Fruit fly (Drosophila melanogaster) whole organism, adult: ENCODE data around the gene CG43333.
A peak's percentile ranks its signal among the peaks of the same experiment; 100 is the strongest.

Experiments used
- CG14711 ChIP-seq: fragments of 200-800 bp; sonication (Bioruptor generic); optimal IDR thresholded peaks from 2 replicates; lab custom pipeline; 2018; ENCODE audit warnings: missing biosample characterization, mild to moderate bottlenecking, missing genetic modification characterization, moderate library complexity
- CG5204 ChIP-seq: fragments of 200-800 bp; sonication (Bioruptor generic); optimal IDR thresholded peaks from 2 replicates; lab custom pipeline; 2016; ENCODE audit warnings: missing biosample characterization, missing genetic modification characterization
- CG7045 ChIP-seq: fragments of 200-800 bp; sonication (Bioruptor generic); optimal IDR thresholded peaks from 2 replicates; lab custom pipeline; 2017; ENCODE audit warnings: missing biosample characterization, mild to moderate bottlenecking, missing genetic modification characterization
- CG7101 ChIP-seq: fragments of 200-800 bp; sonication (Bioruptor generic); optimal IDR thresholded peaks from 2 replicates; lab custom pipeline; 2018; ENCODE audit warnings: missing biosample characterization, mild to moderate bottlenecking, missing genetic modification characterization, moderate library complexity
- Mnt ChIP-seq: fragments of 200-800 bp; sonication (Bioruptor generic); optimal IDR thresholded peaks from 2 replicates; lab custom pipeline; 2016; ENCODE audit warnings: missing biosample characterization, mild to moderate bottlenecking, missing genetic modification characterization
- cnc ChIP-seq, 2 experiments: fragments of >200 bp; optimal IDR thresholded peaks; 2 replicates each; lab custom pipeline; 2017
- kay ChIP-seq: fragments of 200-800 bp; sonication (Bioruptor generic); peaks from one replicate; lab custom pipeline; 2016; ENCODE audit warnings: missing biosample characterization, missing genetic modification characterization, borderline replicate concordance
- ovo ChIP-seq: fragments of 200-800 bp; sonication (Bioruptor generic); optimal IDR thresholded peaks from 2 replicates; lab custom pipeline; 2016; ENCODE audit warnings: missing biosample characterization, missing genetic modification characterization
- pad ChIP-seq: fragments of 200-800 bp; sonication (Bioruptor generic); optimal IDR thresholded peaks from 3 replicates; lab custom pipeline; 2017; ENCODE audit warnings: missing biosample characterization, missing genetic modification characterization, mild to moderate bottlenecking, moderate library complexity, missing genetic modification reagents
- toe ChIP-seq: fragments of 200-800 bp; sonication (Bioruptor generic); optimal IDR thresholded peaks from 2 replicates; lab custom pipeline; 2016; ENCODE audit warnings: missing biosample characterization, missing genetic modification characterization

DNA sequence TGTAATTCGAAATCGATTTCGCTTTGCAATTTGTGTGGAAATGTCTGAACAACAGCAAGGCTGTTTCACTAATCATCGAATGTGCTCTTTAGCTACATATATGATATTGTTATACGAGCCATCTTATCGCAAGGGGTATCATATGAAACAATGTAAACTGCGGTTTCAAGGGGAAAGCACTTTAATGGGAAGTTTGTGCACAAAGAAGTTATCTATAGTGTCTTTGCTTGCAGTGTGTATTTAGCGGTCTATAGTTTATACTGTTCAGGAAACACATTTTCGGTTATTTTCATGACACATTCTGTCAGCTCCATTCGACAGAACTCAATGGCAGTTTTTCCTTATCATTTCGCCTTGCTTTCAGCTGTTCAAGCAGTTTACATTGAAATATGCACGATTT is 40.7 kb upstream of the CG43333 start:
- TF ChIP-seq ovo (GFP tag; lab: Kevin White, UChicago) (peak; percentile 71), CG5204 (GFP tag; lab: Kevin White, UChicago) (no peak), pad (GFP tag; lab: Kevin White, UChicago) (no peak), CG7101 (tag; lab: Kevin White, UChicago) (no peak), Mnt (GFP tag; lab: Kevin White, UChicago) (no peak), CG7045 (no peak), kay (GFP tag; lab: Kevin White, UChicago) (peak; percentile 40), CG14711 (no peak), toe (no peak), cnc (optimal IDR thresholded peaks at IDR 0.05; lab: Kevin White, UChicago) (no peak)
